Fruit fly (Drosophila melanogaster) whole organism, prepupa: Measurements from ENCODE around the gene CG18549.

Source experiments
- CG1621 ChIP-seq: fragments of 200-800 bp; sonication (Bioruptor generic); optimal IDR thresholded peaks from 3 replicates; lab custom pipeline; 2018; ENCODE audit warnings: missing biosample characterization, mild to moderate bottlenecking, missing genetic modification characterization
- CG32006 ChIP-seq: fragments of 200-800 bp; sonication (Bioruptor generic); optimal IDR thresholded peaks from 3 replicates; lab custom pipeline; 2017; ENCODE audit warnings: missing biosample characterization, mild to moderate bottlenecking, missing genetic modification characterization
- CG4318 ChIP-seq: fragments of 200-800 bp; sonication (Bioruptor generic); optimal IDR thresholded peaks from 3 replicates; lab custom pipeline; 2017; ENCODE audit warnings: missing biosample characterization, mild to moderate bottlenecking, missing genetic modification characterization
- CG7368 ChIP-seq: fragments of 200-800 bp; sonication (Bioruptor generic); optimal IDR thresholded peaks from 3 replicates; lab custom pipeline; 2016; ENCODE audit warnings: missing biosample characterization, missing genetic modification characterization
- cyc ChIP-seq: fragments of 200-800 bp; sonication (Bioruptor generic); optimal IDR thresholded peaks from 3 replicates; lab custom pipeline; 2016; ENCODE audit warnings: missing biosample characterization, missing genetic modification characterization
- dac ChIP-seq: fragments of 200-800 bp; sonication (Bioruptor generic); optimal IDR thresholded peaks from 2 replicates; lab custom pipeline; 2017; ENCODE audit warnings: missing biosample characterization, mild to moderate bottlenecking, missing genetic modification characterization
- fd59A ChIP-seq: fragments of 200-800 bp; sonication (Bioruptor generic); optimal IDR thresholded peaks from 2 replicates; lab custom pipeline; 2017; ENCODE audit warnings: missing biosample characterization, mild to moderate bottlenecking, missing genetic modification characterization, missing genetic modification reagents

DNA sequence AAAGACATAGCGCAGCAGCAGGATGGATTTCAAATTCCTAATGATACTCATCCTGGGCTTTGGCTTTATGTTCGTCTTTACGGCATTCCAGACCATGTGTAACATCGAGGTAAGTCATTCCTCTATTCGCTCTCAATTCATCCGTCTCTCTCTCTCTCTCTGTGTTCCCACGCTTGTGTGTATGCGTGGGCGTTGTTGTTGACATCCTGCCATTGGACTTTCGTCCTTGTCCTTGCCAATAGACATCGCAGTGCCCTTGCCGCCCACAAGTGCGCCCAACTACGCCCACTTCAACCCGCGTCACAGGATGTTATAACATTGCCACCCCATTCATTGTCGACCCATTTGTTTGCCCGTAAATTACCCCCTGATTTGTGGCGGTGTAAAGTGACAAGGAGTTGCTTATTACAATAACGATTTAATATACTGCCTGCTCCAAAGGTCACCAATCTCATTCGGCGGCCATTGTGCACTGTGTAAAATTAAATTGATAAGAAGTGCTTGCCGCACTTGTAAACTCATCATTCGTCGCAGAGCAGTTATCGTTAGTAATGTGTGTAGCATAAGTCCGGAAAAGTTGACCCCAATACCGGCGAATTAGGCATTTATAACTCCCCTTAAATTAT, 634 bp downstream of the CG18549 start:
- TF ChIP-seq fd59A (GFP tag; lab: Kevin White, UChicago): no peak
- no peak for TF ChIP-seq CG7368 (GFP tag; lab: Kevin White, UChicago)
- TF ChIP-seq dac (GFP tag; lab: Kevin White, UChicago): no peak
- no peak for TF ChIP-seq CG4318
- TF ChIP-seq cyc (GFP tag; lab: Kevin White, UChicago): no peak
- TF ChIP-seq CG32006 (GFP tag; lab: Kevin White, UChicago): no peak
- no peak for TF ChIP-seq CG1621 (tag; lab: Kevin White, UChicago)
